Worm (Caenorhabditis elegans) whole organism, L3 larva: ENCODE results near the gene stn-2.

Experiments used
- ZK546.5 ChIP-seq: sonication (generic microtip); optimal IDR thresholded peaks from 2 replicates; lab custom pipeline; 2017; ENCODE audit warnings: missing biosample characterization, missing genetic modification characterization
- aly-2 ChIP-seq: fragments of 150-350 bp; optimal IDR thresholded peaks from 2 replicates; lab custom pipeline; 2014; ENCODE audit warnings: missing biosample characterization, missing genetic modification characterization
- ama-1 ChIP-seq: fragments of 150-350 bp; optimal IDR thresholded peaks from 2 replicates; lab custom pipeline; 2018
- egl-5 ChIP-seq: fragments of 150-350 bp; optimal IDR thresholded peaks from 2 replicates; lab custom pipeline; 2017; ENCODE audit warnings: missing biosample characterization, missing genetic modification reagents, missing genetic modification characterization, inconsistent platforms
- fos-1 ChIP-seq: fragments of 150-350 bp; optimal IDR thresholded peaks from 2 replicates; lab custom pipeline; 2014; ENCODE audit warnings: missing biosample characterization, missing genetic modification characterization
- jun-1 ChIP-seq: fragments of 150-350 bp; optimal IDR thresholded peaks from 2 replicates; lab custom pipeline; 2014; ENCODE audit warnings: missing biosample characterization, missing genetic modification reagents, missing genetic modification characterization
- lsy-12 ChIP-seq: sonication (generic microtip); optimal IDR thresholded peaks from 2 replicates; lab custom pipeline; 2016; ENCODE audit warnings: mild to moderate bottlenecking, missing genetic modification characterization, missing compliant biosample characterization
- nhr-23 ChIP-seq: fragments of 150-350 bp; optimal IDR thresholded peaks from 2 replicates; lab custom pipeline; 2014; ENCODE audit warnings: missing biosample characterization, missing genetic modification reagents, missing genetic modification characterization
- nhr-28 ChIP-seq: fragments of 150-350 bp; optimal IDR thresholded peaks from 2 replicates; lab custom pipeline; 2014; ENCODE audit warnings: missing biosample characterization, missing genetic modification characterization
- nhr-76 ChIP-seq: fragments of 150-350 bp; sonication (generic microtip); optimal IDR thresholded peaks from 5 replicates; lab custom pipeline; 2014; ENCODE audit warnings: missing biosample characterization, missing genetic modification characterization
- pha-4 ChIP-seq: fragments of 150-350 bp; optimal IDR thresholded peaks from 2 replicates; lab custom pipeline; 2014; ENCODE audit warnings: missing biosample characterization, missing genetic modification reagents, missing genetic modification characterization
- unc-62 ChIP-seq: fragments of 150-350 bp; sonication (generic microtip); optimal IDR thresholded peaks from 4 replicates; lab custom pipeline; 2014; ENCODE audit warnings: missing biosample characterization, missing genetic modification reagents, missing genetic modification characterization
- ztf-4 ChIP-seq: fragments of 150-350 bp; optimal IDR thresholded peaks from 2 replicates; lab custom pipeline; 2014; ENCODE audit warnings: missing biosample characterization, missing genetic modification characterization

- TF ChIP-seq unc-62 (GFP tag; lab: Kevin White, UChicago) (no peak), ama-1 (no peak), ztf-4 (tag; lab: Kevin White, UChicago) (no peak), nhr-23 (tag; lab: Kevin White, UChicago) (no peak), aly-2 (tag; lab: Kevin White, UChicago) (no peak), ZK546.5 (tag; lab: Kevin White, UChicago) (no peak), jun-1 (tag; lab: Kevin White, UChicago) (no peak), nhr-28 (tag; lab: Kevin White, UChicago) (no peak), pha-4 (tag; lab: Kevin White, UChicago) (no peak), fos-1 (tag; lab: Kevin White, UChicago) (no peak), egl-5 (tag; lab: Kevin White, UChicago) (no peak), nhr-76 (tag; lab: Kevin White, UChicago) (no peak), lsy-12 (tag; lab: Kevin White, UChicago) (no peak)
These were observed 38.6 kb upstream of the stn-2 start, which contains the start of gene K09F5.6 for ce11 chrX:7718972-7719371.
